Fruit fly (Drosophila melanogaster) Kc167 (cell line): ENCODE measurements around the gene Pax.

Experiments
- insv ChIP-seq: fragments of >200 bp; optimal IDR thresholded peaks from 3 replicates; lab custom pipeline; 2018; ENCODE audit warnings: missing external identifiers
- psq ChIP-seq: fragments of >200 bp; optimal IDR thresholded peaks from 2 replicates; lab custom pipeline; 2017; ENCODE audit warnings: missing external identifiers

- TF ChIP-seq psq (lab: Kevin White, UChicago) (no peak), insv (lab: Kevin White, UChicago) (no peak)
Measured at dm6 chr2L:19389749-19390148, 36.6 kb downstream of the Pax start, which contains the start of gene CG17549.
